Fruit fly (Drosophila melanogaster): Measurements from ENCODE around the gene Osi11.

The Osi11 gene

DNA sequence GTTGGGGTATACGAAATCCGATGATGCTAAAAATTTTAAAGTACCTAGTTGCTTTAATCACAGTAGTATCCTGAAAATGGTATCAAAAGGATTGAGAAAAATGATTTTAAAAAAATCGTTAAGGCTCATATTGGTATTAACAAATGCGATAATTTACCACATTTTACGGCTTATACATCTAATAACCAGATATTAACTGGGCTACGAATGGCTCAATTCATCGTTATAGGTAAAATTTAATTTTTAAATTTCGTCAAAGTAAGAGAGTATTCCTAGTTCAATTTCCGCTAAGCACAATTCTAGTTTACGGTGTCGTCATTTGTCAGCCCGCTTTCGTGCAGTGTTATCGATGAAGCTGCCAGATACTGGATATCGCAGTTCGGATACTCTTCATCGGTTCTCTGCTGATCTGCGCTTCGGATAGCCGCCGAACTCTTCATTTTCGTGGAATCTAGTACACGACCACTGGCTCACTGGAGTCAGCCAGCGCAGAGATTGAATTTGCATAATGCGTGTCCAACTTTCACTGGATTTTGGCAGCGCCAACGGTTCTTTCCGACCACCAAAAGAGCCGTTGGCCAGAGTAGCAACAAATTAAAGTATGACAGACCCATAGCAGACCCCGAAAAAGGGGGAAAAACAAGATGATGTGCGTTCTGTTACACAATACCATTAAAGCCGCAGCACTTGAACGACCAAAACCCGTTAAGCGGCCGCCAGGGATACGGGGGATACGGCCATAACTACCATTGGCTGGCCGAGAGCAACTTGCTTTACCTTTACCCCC, 39.3 kb downstream of the Osi11 start (continued):
- no peak for TF ChIP-seq sc (optimal IDR thresholded peaks at IDR 0.05)
- TF ChIP-seq sc (GFP tag; optimal IDR thresholded peaks at IDR 0.05): peak; percentile 53
- no peak for TF ChIP-seq crp (GFP tag; optimal IDR thresholded peaks at IDR 0.05)
- TF ChIP-seq MESR4 (GFP tag; optimal IDR thresholded peaks at IDR 0.05): no peak
- TF ChIP-seq CG8281 (tag; optimal IDR thresholded peaks at IDR 0.05): no peak
- TF ChIP-seq CG9727 (GFP tag; optimal IDR thresholded peaks at IDR 0.05): no peak
- TF ChIP-seq fd96Cb (tag; optimal IDR thresholded peaks at IDR 0.05): peak; percentile 31
- no peak for TF ChIP-seq Kr (GFP tag; optimal IDR thresholded peaks at IDR 0.05)
- TF ChIP-seq Bdp1 (GFP tag; optimal IDR thresholded peaks at IDR 0.05): no peak
- no peak for TF ChIP-seq org-1 (GFP tag; optimal IDR thresholded peaks at IDR 0.05)
- TF ChIP-seq seq (GFP tag; IDR thresholded peaks at IDR 0.05): no peak
- peak; percentile 62 for TF ChIP-seq CG31441 (GFP tag; IDR thresholded peaks at IDR 0.05)
- peak; percentile 37 for TF ChIP-seq CG1529 (GFP tag; optimal IDR thresholded peaks at IDR 0.05)
- no peak for TF ChIP-seq CG13624 (GFP tag; optimal IDR thresholded peaks at IDR 0.05)
- no peak for TF ChIP-seq gsb-n (tag; optimal IDR thresholded peaks at IDR 0.05)
- TF ChIP-seq gem (tag; optimal IDR thresholded peaks at IDR 0.05): peak; percentile 56
- no peak for TF ChIP-seq CG12659 (GFP tag; optimal IDR thresholded peaks at IDR 0.05)
- TF ChIP-seq CG4404 (GFP tag; IDR thresholded peaks at IDR 0.05): no peak
- no peak for TF ChIP-seq peb (GFP tag; IDR thresholded peaks at IDR 0.05)
- TF ChIP-seq psq (GFP tag; optimal IDR thresholded peaks at IDR 0.05): no peak
- TF ChIP-seq CG17802 (tag; optimal IDR thresholded peaks at IDR 0.05): no peak
- TF ChIP-seq CG7372 (GFP tag; IDR thresholded peaks at IDR 0.05): no peak
- TF ChIP-seq Spps (tag; optimal IDR thresholded peaks at IDR 0.05): no peak
- no peak for TF ChIP-seq p53 (GFP tag; optimal IDR thresholded peaks at IDR 0.05)
- TF ChIP-seq Rx (GFP tag; IDR thresholded peaks at IDR 0.05): no peak
- TF ChIP-seq CG10267 (tag; optimal IDR thresholded peaks at IDR 0.05): no peak
- TF ChIP-seq CG15601 (tag; optimal IDR thresholded peaks at IDR 0.05): peak; percentile 62
- TF ChIP-seq CG13424 (tag; optimal IDR thresholded peaks at IDR 0.05): peak; percentile 15
- TF ChIP-seq danr (GFP tag; IDR thresholded peaks at IDR 0.05): no peak
- TF ChIP-seq Asciz (GFP tag; optimal IDR thresholded peaks at IDR 0.05): peak; percentile 20
- TF ChIP-seq CG9609 (GFP tag; optimal IDR thresholded peaks at IDR 0.05): no peak
- no peak for TF ChIP-seq CG33213 (GFP tag; optimal IDR thresholded peaks at IDR 0.05)
- TF ChIP-seq CG32532 (GFP tag; IDR thresholded peaks at IDR 0.05): no peak
- peak; percentile 57 for TF ChIP-seq nmo (GFP tag; optimal IDR thresholded peaks at IDR 0.05)
- TF ChIP-seq D19A (tag; optimal IDR thresholded peaks at IDR 0.05): peak; percentile 65
- peak; percentile 44 for TF ChIP-seq CG7839 (tag; optimal IDR thresholded peaks at IDR 0.05)
- TF ChIP-seq Hr51 (GFP tag; optimal IDR thresholded peaks at IDR 0.05): no peak
- no peak for TF ChIP-seq CG6854 (GFP tag; optimal IDR thresholded peaks at IDR 0.05)
- peak in 1 of 2 experiments; percentile 5 for TF ChIP-seq chif (GFP tag; optimal IDR thresholded peaks at IDR 0.05)
- TF ChIP-seq CG1233 (GFP tag; optimal IDR thresholded peaks at IDR 0.05): no peak
- no peak for TF ChIP-seq HLH4C (GFP tag; IDR thresholded peaks at IDR 0.05; ENCODE audit: partially characterized antibody)
- TF ChIP-seq Pdp1 (GFP tag; optimal IDR thresholded peaks at IDR 0.05): no peak
- peak; percentile 59 for TF ChIP-seq Sox102F (GFP tag; optimal IDR thresholded peaks at IDR 0.05)
- peak; percentile 39 for TF ChIP-seq CG2712 (tag; optimal IDR thresholded peaks at IDR 0.05)
- TF ChIP-seq run (tag; optimal IDR thresholded peaks at IDR 0.05): no peak
- TF ChIP-seq ATbp (GFP tag; optimal IDR thresholded peaks at IDR 0.05): peak; percentile 52
- peak; percentile 38 for TF ChIP-seq Oli (tag; optimal IDR thresholded peaks at IDR 0.05)
- TF ChIP-seq twi (tag; optimal IDR thresholded peaks at IDR 0.05): no peak
- peak; percentile 7 for TF ChIP-seq trem (tag; optimal IDR thresholded peaks at IDR 0.05)
